Fruit fly (Drosophila melanogaster) ovary, adult (tissue): Measurements from ENCODE around the gene Shab.

Experiments used
- CG17801 ChIP-seq: fragments of 200-800 bp; optimal IDR thresholded peaks from 2 replicates; lab custom pipeline; 2019; ENCODE audit warnings: missing biosample characterization, mild to moderate bottlenecking, missing genetic modification characterization, moderate library complexity; ENCODE audit not compliant: partially characterized antibody

Shab gene

DNA sequence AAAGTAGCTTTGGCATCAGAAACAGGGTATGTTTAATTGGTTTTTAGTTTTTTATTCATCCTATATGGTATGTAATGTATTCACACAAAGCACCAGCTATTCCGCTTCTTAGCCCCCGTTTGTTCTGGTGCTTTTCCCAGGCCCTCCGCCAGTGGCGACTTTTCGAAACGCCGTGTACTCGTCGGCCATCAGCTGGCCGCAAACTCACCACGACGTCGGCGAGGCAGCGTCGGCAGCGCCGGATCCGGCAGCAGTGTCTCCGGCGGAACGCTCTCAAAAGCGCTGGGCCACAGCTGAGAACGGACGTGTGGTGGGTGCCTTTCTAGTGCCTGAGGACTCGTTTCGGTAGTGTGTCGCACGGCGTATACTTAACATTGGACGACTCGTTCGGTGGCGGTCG is at the start of gene Shab:
Gene Shab, plus strand, starts transcription at position 268 of the 400 bp plus-strand sequence.
- TF ChIP-seq CG17801 (GFP tag; lab: Kevin White, UChicago): no peak

DNA sequence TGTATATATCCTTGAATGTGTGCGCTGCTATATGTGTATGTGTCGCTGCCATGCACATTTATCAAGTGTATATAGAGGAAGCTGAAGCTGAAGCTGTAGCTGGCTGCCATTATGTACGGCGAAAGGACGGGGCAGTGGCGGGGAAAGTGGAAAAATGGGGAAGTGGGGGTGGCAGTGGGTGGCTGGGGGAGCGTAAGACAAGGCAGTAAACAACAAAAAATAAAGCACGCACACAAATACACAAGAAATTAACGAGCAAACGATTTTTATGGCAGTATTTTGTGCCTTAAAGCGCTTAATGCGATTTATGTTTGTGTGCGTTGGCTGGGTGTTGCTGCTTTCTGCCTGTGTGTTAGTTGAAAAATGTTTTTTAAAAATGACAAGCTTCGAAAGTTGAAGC is 49.2 kb upstream of the Shab start:
- TF ChIP-seq CG17801 (GFP tag; lab: Kevin White, UChicago): no peak

DNA sequence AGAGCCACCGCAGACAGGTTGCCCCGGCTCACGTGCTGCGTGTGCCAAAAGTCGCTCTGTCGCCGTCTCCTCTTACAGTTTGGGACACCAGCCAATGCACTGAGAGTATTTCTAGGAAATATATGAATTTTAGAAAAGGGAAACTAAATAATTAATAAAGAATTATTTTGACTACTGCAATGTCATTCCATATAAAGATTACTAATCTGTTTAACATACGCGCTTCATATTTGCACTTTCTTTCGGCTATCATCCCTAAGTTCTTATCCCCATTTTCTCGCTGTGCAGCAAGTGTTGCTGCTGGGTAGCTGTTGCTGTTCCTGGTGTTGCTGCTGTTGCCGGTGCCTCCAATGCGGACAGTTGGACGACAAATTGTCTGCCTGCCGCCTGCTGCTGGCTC is 47.6 kb upstream of the Shab start:
- TF ChIP-seq CG17801 (GFP tag; lab: Kevin White, UChicago): no peak

DNA sequence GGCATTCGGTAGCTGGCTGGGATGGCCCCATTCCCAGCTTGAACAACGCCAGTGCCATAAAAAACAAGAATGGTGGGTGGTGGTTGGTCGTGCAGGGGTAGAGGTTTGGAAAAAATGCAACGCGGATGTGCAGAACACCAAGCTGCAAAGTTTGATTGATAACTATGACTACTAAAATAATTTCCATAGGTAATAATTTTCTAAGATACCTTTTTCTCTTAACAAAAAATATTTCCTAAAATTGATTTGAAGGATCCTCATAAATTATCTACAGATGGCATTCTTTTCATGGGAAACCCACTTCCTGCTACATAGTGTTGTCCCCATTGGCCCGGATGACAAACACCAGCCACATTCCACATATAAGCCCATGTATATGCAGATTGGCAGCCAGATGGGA is 46.5 kb upstream of the Shab start:
- TF ChIP-seq CG17801 (GFP tag; lab: Kevin White, UChicago): no peak

DNA sequence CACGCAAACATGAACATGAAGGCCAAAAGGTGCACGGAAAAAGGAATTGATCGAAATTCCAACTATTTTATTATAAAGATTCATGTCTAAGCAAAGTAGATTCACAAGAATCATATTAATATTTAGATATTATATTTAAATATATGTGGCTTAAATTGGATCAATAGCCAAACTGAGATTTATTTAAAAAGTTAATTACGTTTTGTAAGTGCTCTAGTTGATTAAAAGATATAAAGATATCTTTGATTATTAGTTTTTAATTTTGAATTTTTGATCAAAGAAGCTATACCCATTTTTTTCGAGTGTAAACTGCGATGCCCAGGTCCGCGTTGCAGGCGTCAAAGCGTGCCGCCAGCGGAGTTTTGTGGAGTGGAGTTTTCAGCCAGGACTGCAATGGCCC is 45.9 kb upstream of the Shab start:
- TF ChIP-seq CG17801 (GFP tag; lab: Kevin White, UChicago): no peak

DNA sequence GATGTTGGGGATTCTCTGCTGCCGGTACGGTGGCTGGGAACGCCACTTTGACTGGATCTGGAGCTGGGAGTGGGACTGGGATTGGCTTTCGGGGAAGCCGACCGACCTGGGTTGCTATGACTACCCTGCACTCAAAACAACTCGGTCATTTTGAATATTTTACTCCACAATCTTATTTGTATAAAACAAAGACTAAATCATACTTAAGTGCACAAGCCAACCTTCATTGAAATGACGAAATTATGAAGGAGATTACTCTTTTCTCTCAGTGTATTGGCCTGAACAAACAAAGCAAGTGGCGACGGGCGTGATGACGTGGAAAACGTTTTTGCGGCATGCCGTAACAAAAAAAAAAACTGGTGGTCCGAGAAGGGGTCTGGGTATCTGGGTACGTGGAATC is 43.9 kb upstream of the Shab start:
- no peak for TF ChIP-seq CG17801 (GFP tag; lab: Kevin White, UChicago)

DNA sequence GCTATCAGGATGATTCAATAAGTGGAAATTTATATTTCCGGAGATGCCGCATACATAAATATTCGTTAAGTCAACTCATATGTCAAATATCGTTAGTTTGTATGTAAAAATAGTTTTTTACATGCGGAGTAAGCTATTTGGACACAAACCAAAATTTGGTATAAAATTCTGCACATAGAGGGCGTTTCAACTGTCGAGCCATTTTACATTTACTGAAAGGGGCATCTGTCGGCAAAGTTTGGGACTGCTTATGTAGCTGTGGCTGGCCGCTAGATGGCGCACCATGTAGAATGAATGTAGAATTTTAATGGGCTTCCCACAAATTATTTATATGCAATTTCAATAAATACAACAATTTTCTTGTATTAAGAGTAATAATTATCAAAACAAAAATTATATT is 43.0 kb upstream of the Shab start:
- no peak for TF ChIP-seq CG17801 (GFP tag; lab: Kevin White, UChicago)

DNA sequence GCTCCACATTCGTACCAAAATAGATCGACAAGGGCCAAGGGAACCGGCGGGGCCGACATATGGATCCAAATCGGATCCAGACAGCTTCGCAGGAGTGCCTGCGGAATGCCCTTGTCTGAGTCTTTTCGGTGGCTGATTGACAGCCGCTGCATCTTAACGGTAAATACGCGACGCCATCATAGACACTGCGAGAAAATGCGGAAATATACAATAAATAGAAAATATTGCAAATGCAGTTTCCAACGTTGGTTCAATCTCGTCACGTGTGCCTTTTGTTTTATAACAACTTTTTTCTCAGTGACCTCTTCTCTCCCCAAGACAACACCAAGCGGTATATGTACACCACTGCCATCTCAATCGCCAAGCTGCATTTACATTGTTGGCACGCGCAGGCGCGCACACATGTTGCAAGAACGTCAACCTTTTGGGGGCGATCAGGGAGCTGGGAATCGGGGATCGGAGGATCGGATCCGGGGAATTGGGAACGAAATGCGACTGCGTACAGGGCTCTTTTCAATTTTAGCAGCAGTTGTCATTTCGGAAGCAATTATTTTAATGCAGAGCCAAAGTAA is 42.0 kb upstream of the Shab start:
- TF ChIP-seq CG17801 (GFP tag; lab: Kevin White, UChicago): no peak

DNA sequence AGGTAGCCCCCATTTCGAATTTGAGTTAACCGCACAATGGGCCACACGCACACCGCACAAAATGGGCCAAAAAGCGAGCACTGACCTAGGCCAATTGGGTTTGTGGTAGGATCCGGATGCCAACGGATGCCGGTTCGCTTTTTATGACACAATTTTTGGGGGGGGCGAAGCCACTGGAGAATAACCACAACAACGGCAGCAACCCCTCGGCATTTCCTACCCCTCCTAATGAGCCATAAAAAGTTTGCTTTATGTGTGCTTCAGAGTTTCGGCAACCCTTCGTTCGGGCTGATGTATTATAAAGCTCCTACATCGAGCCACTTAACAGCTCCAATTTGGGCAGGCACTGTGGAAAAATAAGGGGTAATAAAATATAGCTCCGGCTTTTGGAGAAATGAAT is 40.2 kb upstream of the Shab start:
- TF ChIP-seq CG17801 (GFP tag; lab: Kevin White, UChicago): no peak

DNA sequence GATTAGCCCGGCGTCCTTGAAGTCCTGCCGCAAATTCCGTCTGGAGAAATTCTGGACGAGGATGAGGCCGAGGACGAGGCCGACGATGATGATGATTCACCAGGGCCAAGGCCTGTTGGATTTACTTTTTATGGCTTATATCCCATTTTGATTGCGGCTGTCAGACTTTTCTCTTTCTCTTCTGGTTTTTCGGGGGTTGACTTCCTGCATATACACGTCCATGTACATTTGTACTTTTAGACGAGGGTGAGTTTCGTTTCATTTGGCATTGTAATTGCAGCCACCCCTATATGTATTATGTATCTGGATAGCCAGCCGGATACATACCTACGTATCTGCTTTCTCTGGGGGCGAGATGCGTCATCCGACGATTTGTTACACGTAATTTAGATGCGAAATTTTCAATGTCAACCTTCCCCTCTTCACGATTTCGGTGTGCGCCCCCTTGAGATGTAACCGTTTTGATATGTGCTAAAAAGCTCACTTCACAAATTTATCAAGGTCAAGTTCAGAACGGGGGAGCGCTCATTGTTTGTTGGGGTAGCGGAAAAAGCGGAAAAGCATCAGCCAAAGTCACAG is 39.3 kb upstream of the Shab start:
- TF ChIP-seq CG17801 (GFP tag; lab: Kevin White, UChicago): no peak

DNA sequence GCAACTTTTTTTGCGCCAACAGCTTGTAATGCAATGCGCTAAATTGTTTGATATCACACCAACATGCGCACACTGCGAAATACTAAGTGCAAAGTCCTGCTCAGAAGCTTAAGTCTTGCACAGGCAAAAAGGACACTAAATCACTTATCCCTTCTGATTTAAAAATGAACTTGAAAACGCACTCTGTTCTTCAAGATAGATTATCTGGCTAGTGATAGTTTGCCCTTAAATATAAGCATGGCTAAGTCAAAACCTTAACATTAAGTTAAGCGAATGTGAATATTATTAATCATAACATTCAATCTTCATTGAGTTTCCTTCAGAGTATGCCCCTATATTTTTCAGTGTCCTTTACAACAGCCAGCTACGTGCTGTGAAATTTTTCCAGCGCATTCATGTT is 34.7 kb upstream of the Shab start:
- TF ChIP-seq CG17801 (GFP tag; lab: Kevin White, UChicago): no peak

DNA sequence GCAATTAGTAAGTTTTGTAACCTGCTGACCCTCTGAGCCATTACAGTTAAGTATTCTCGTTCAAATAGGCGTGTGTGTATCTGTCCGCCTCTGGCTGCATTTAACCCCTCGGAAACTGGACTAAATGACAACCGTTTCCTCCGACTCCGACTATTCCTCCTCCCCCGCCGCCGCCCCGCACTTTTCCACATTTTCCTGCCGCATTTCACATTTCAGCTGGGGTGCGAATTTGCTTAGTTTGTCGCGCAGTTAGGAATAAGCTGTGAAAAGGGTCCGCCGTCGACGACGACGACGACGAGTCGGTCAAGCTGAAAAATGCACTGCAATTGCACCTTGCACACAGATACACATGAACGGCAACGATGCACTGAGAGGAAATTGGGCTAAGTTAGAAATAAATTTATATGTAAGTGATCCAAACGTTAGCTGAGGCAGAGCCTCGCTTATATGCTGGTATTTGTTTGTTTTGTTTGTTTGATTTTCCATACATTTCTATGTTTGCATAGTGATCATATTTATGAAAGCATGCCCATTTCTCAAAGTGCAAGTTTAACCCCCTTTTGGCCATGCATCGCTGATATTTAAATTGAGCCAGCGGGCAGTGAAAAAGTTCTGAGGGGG is 32.8 kb upstream of the Shab start:
- no peak for TF ChIP-seq CG17801 (GFP tag; lab: Kevin White, UChicago)

DNA sequence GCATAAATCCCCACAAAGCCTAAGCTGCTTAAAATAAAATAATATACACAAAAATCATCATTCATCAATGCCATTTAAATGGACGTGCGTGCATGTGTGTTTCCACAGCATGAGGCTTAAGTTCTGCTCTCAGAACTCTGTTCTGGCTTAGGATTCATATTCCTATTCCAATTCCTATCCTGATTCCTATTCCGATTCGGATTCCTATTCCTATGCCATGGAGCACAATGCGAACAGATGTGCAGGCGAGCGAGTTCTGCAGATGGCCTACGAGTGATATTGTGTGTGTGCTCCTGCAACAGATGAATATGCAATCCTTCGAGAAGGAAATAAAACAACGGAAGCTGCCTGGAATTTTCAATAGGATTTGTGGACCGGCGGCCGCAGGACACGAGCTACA is 30.4 kb upstream of the Shab start:
- no peak for TF ChIP-seq CG17801 (GFP tag; lab: Kevin White, UChicago)

DNA sequence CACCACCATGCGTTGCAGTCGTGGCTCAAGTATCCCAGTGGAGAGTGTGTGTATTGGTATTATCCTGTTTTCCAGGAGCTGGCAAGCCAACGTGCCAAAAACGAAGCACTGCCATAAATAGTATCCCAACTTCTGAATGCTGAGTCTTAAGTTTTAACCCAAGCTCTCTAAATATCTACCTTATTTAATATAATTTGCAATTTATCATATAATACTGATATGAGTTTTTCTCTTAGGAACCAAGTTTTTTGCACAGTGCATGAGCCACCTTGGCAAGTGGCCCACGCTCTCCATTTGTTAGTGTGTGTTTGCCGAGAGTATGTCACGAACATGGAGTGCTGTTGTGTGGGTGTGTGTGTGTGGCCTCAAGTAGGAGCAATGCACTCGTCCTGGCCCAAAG is 29.3 kb upstream of the Shab start:
- no peak for TF ChIP-seq CG17801 (GFP tag; lab: Kevin White, UChicago)

DNA sequence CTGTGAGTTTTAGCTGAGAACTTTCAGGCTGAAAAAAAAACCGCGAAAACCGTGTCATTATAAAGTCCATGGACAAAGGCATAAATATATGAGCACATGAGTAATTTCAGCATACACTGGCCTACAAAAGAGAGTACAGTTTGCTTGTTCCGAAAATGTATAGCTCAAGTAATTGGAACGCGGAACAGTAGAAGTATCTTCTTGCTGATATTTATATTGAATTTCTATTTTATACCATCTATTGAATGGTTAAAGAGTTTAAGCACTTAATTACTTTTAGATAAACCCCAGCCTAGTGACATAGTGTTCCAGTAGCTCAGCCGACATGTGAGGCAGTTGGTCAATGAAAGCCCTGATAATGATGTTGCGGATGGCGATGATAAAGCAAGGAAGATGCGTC is 28.0 kb upstream of the Shab start:
- no peak for TF ChIP-seq CG17801 (GFP tag; lab: Kevin White, UChicago)

DNA sequence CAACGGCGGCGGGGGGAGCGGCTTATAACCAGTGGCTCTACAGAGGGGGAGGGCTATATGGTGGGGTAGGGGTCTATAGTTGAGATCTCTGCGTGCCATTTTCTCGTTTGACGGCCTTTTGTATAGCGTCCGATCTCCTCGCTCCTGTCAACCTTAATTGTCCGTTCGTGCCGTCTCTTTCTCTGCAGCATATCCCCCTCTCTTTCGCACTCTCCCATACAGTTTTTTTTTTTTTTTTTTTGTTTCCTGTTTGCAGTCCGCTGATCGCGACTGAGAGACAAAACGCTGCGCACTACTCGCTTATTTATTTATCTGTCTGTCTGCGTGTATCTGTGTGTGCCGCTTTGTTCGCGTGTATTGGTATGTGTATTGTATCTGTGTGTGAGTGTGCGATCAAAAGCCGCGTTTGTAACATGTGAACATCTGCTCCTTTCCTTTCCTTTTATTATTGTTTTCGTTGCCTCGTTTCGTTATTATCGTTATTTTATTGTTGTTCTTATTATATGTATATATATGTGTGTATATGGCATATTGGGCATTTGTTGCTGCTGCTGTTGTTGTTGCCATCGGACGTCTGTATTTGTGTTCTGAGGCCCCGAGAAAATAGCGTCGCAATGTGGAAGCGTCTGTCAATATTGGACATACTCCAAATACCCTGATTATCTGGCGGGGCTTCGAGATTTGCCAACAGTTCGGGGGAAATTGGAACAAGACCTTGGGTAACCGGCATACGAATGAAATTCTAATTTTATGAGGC is 27.2 kb upstream of the Shab start:
- TF ChIP-seq CG17801 (GFP tag; lab: Kevin White, UChicago): no peak
